Worm (Caenorhabditis elegans) whole organism, L2 larva: Measurements from ENCODE around the gene F08H9.3.

Experiments
- alr-1 ChIP-seq: fragments of 150-350 bp; optimal IDR thresholded peaks from 2 replicates; lab custom pipeline; 2014; ENCODE audit warnings: missing biosample characterization, missing genetic modification characterization
- ceh-82 ChIP-seq: fragments of 150-350 bp; optimal IDR thresholded peaks from 2 replicates; lab custom pipeline; 2014; ENCODE audit warnings: missing biosample characterization, missing genetic modification characterization
- fos-1 ChIP-seq: fragments of 150-350 bp; optimal IDR thresholded peaks from 2 replicates; lab custom pipeline; 2014; ENCODE audit warnings: missing biosample characterization, missing genetic modification characterization
- nhr-12 ChIP-seq: fragments of 150-350 bp; optimal IDR thresholded peaks from 2 replicates; lab custom pipeline; 2014; ENCODE audit warnings: missing biosample characterization, missing genetic modification characterization
- nhr-25 ChIP-seq: fragments of 150-350 bp; sonication (generic microtip); optimal IDR thresholded peaks from 3 replicates; lab custom pipeline; 2014; ENCODE audit warnings: missing biosample characterization, missing genetic modification characterization
- snpc-4 ChIP-seq: fragments of 150-350 bp; optimal IDR thresholded peaks from 2 replicates; lab custom pipeline; 2014; ENCODE audit warnings: missing biosample characterization, missing genetic modification characterization
- ztf-11 ChIP-seq: sonication (generic microtip); optimal IDR thresholded peaks from 2 replicates; lab custom pipeline; 2017; ENCODE audit warnings: missing biosample characterization, missing genetic modification characterization
- ztf-4 ChIP-seq: fragments of 150-350 bp; optimal IDR thresholded peaks from 2 replicates; lab custom pipeline; 2014; ENCODE audit warnings: missing biosample characterization, missing genetic modification characterization

DNA sequence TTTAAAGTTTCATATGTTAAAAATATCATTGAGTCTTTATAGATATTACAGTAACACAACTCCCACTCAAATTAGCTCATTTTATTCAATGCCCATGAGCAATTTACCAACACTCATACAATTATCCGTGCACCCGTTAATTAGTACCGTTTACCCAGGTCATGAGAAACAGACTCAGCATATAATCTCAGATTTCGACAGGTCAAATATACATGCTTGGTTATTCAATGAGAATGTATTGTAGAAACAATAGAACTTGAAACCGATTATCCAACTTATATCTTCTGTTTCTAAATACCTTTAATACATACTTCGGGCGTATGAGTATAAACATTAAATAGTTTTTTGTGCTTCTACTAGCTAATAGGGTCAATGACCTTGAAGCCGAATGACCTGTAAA, 26.9 kb downstream of the F08H9.3 start:
- TF ChIP-seq snpc-4 = no peak
- TF ChIP-seq fos-1 = no peak
- TF ChIP-seq nhr-12 (tag; lab: Kevin White, UChicago) = no peak
- TF ChIP-seq ztf-11 (tag; lab: Kevin White, UChicago) = no peak
- no peak for TF ChIP-seq ceh-82 (tag; lab: Kevin White, UChicago)
- no peak for TF ChIP-seq nhr-25 (tag; lab: Kevin White, UChicago)
- no peak for TF ChIP-seq ztf-4 (tag; lab: Kevin White, UChicago)
- no peak for TF ChIP-seq alr-1 (tag; lab: Kevin White, UChicago)
